Fruit fly (Drosophila melanogaster) whole organism, embryonic: Measurements from ENCODE around the gene HemK2.

Experiments used
- B-H2 ChIP-seq: fragments of 200-800 bp; sonication (Bioruptor generic); optimal IDR thresholded peaks from 2 replicates; lab custom pipeline; 2018; ENCODE audit warnings: missing biosample characterization, mild to moderate bottlenecking, missing genetic modification characterization
- Blimp-1 ChIP-seq: fragments of 200-800 bp; sonication (Bioruptor generic); optimal IDR thresholded peaks from 3 replicates; lab custom pipeline; 2018; ENCODE audit warnings: missing biosample characterization, missing genetic modification characterization, mild to moderate bottlenecking, moderate library complexity, missing genetic modification reagents
- CG10654 ChIP-seq: fragments of 200-800 bp; sonication (Bioruptor generic); optimal IDR thresholded peaks from 2 replicates; lab custom pipeline; 2016; ENCODE audit warnings: missing biosample characterization, missing genetic modification characterization
- CG11093 ChIP-seq: fragments of 200-800 bp; sonication (Bioruptor generic); IDR thresholded peaks from 3 replicates; pipeline ENCODE4 v1.3.6; 2022; ENCODE audit warnings: missing biosample characterization, missing genetic modification characterization
- CG12744 ChIP-seq: fragments of 200-800 bp; sonication (Bioruptor generic); optimal IDR thresholded peaks from 2 replicates; lab custom pipeline; 2016; ENCODE audit warnings: missing biosample characterization, missing genetic modification characterization
- CG13775 ChIP-seq: fragments of 200-800 bp; sonication (Bioruptor generic); optimal IDR thresholded peaks from 3 replicates; lab custom pipeline; 2017; ENCODE audit warnings: missing biosample characterization, mild to moderate bottlenecking, missing genetic modification characterization
- CG13894 ChIP-seq: fragments of 200-800 bp; sonication (Bioruptor generic); optimal IDR thresholded peaks from 3 replicates; lab custom pipeline; 2018; ENCODE audit warnings: missing biosample characterization, mild to moderate bottlenecking, missing genetic modification characterization, moderate library complexity
- CG14050 ChIP-seq: fragments of 200-800 bp; sonication (Bioruptor generic); IDR thresholded peaks from 3 replicates; pipeline ENCODE4 v1.3.6; 2022; ENCODE audit warnings: missing biosample characterization, missing genetic modification characterization
- CG14965 ChIP-seq: fragments of 200-800 bp; sonication (Bioruptor generic); optimal IDR thresholded peaks from 2 replicates; lab custom pipeline; 2016; ENCODE audit warnings: missing biosample characterization, missing genetic modification characterization, borderline replicate concordance
- CG15269 ChIP-seq: fragments of 200-800 bp; sonication (Bioruptor generic); optimal IDR thresholded peaks from 2 replicates; lab custom pipeline; 2018; ENCODE audit warnings: missing biosample characterization, mild to moderate bottlenecking, missing genetic modification characterization, moderate library complexity
- CG17359 ChIP-seq: fragments of 200-800 bp; sonication (Bioruptor generic); optimal IDR thresholded peaks from 3 replicates; lab custom pipeline; 2018; ENCODE audit warnings: missing biosample characterization, mild to moderate bottlenecking, missing genetic modification characterization, moderate library complexity
- CG17829 ChIP-seq: fragments of 200-800 bp; optimal IDR thresholded peaks from 2 replicates; lab custom pipeline; 2019; ENCODE audit warnings: missing biosample characterization, mild to moderate bottlenecking, missing genetic modification characterization, moderate library complexity
- CG31224 ChIP-seq: fragments of 200-800 bp; sonication (Bioruptor generic); IDR thresholded peaks from 2 replicates; pipeline ENCODE4 v1.3.6; 2022; ENCODE audit warnings: missing biosample characterization, missing genetic modification characterization
- CG7357 ChIP-seq: fragments of 200-800 bp; sonication (Bioruptor generic); IDR thresholded peaks from 3 replicates; pipeline ENCODE4 v1.3.6; 2022; ENCODE audit warnings: missing biosample characterization, missing genetic modification characterization
- CG8089 ChIP-seq: fragments of 200-800 bp; sonication (Bioruptor generic); optimal IDR thresholded peaks from 3 replicates; lab custom pipeline; 2016; ENCODE audit warnings: missing biosample characterization, missing genetic modification characterization
- CG8281 ChIP-seq: fragments of 200-800 bp; sonication (Bioruptor generic); optimal IDR thresholded peaks from 2 replicates; lab custom pipeline; 2018; ENCODE audit warnings: missing biosample characterization, mild to moderate bottlenecking, missing genetic modification characterization, moderate library complexity
- CG9817 ChIP-seq: fragments of 200-800 bp; sonication (Bioruptor generic); optimal IDR thresholded peaks from 2 replicates; lab custom pipeline; 2018; ENCODE audit warnings: missing biosample characterization, mild to moderate bottlenecking, missing genetic modification characterization, moderate library complexity
- CHES-1-like ChIP-seq: fragments of 200-800 bp; sonication (Bioruptor generic); optimal IDR thresholded peaks from 2 replicates; lab custom pipeline; 2016; ENCODE audit warnings: missing biosample characterization, missing genetic modification characterization
- CkIIα-i1 ChIP-seq: fragments of 200-800 bp; sonication (Bioruptor generic); IDR thresholded peaks from 2 replicates; pipeline ENCODE4 v1.3.6; 2022; ENCODE audit warnings: missing biosample characterization, missing genetic modification characterization
- Dbx ChIP-seq: fragments of 200-800 bp; sonication (Bioruptor generic); IDR thresholded peaks from 3 replicates; pipeline ENCODE4 v1.3.6; 2022; ENCODE audit warnings: missing biosample characterization, missing genetic modification characterization
- Drgx ChIP-seq: fragments of 200-800 bp; sonication (Bioruptor generic); IDR thresholded peaks from 2 replicates; pipeline ENCODE4 v1.3.6; 2022; ENCODE audit warnings: missing biosample characterization, missing genetic modification characterization
- Fer2 ChIP-seq: fragments of 200-800 bp; sonication (Bioruptor generic); optimal IDR thresholded peaks from 2 replicates; lab custom pipeline; 2018; ENCODE audit warnings: missing biosample characterization, mild to moderate bottlenecking, missing genetic modification characterization, moderate library complexity
- H15 ChIP-seq: fragments of 200-800 bp; sonication (Bioruptor generic); IDR thresholded peaks from 3 replicates; pipeline ENCODE4 v1.3.6; 2022; ENCODE audit warnings: missing biosample characterization, missing genetic modification characterization
- Mes4 ChIP-seq: fragments of 200-800 bp; sonication (Bioruptor generic); optimal IDR thresholded peaks from 2 replicates; lab custom pipeline; 2016; ENCODE audit warnings: missing biosample characterization, missing genetic modification characterization
- NK7.1 ChIP-seq: fragments of 200-800 bp; sonication (Bioruptor generic); optimal IDR thresholded peaks from 3 replicates; lab custom pipeline; 2016; ENCODE audit warnings: missing biosample characterization, missing genetic modification characterization
- Optix ChIP-seq: fragments of 200-800 bp; sonication (Bioruptor generic); IDR thresholded peaks from 3 replicates; pipeline ENCODE4 v1.3.6; 2022; ENCODE audit warnings: missing biosample characterization, missing genetic modification characterization
- Rfx ChIP-seq: fragments of 200-800 bp; sonication (Bioruptor generic); IDR thresholded peaks from 2 replicates; pipeline ENCODE4 v1.3.6; 2022; ENCODE audit warnings: missing biosample characterization, missing genetic modification characterization
- ato ChIP-seq: fragments of 200-800 bp; sonication (Bioruptor generic); IDR thresholded peaks from 2 replicates; pipeline ENCODE4 v1.3.6; 2022; ENCODE audit warnings: missing biosample characterization, missing genetic modification characterization; ENCODE audit not compliant: partially characterized antibody
- cad ChIP-seq: fragments of >200 bp; optimal IDR thresholded peaks from 2 replicates; lab custom pipeline; 2017; ENCODE audit warnings: missing biosample characterization, missing genetic modification characterization
- cas ChIP-seq: fragments of 200-800 bp; sonication (Bioruptor generic); IDR thresholded peaks from 2 replicates; pipeline ENCODE4 v1.3.6; 2022; ENCODE audit warnings: missing biosample characterization, missing genetic modification characterization
- dimm ChIP-seq: fragments of 200-800 bp; sonication (Bioruptor generic); IDR thresholded peaks from 2 replicates; pipeline ENCODE4 v1.3.6; 2022; ENCODE audit warnings: missing biosample characterization, missing genetic modification characterization
- ewg ChIP-seq: fragments of 200-800 bp; sonication (Bioruptor generic); optimal IDR thresholded peaks from 3 replicates; lab custom pipeline; 2017; ENCODE audit warnings: mild to moderate bottlenecking, missing biosample characterization, missing genetic modification reagents, missing genetic modification characterization
- grau ChIP-seq: fragments of 200-800 bp; optimal IDR thresholded peaks from 3 replicates; lab custom pipeline; 2019; ENCODE audit warnings: missing biosample characterization, mild to moderate bottlenecking, missing genetic modification characterization, moderate library complexity
- inv ChIP-seq: fragments of 200-800 bp; sonication (Bioruptor generic); IDR thresholded peaks from 2 replicates; pipeline ENCODE4 v1.3.6; 2022; ENCODE audit warnings: missing biosample characterization, missing genetic modification characterization; ENCODE audit not compliant: partially characterized antibody
- luna ChIP-seq: fragments of 200-800 bp; sonication (Bioruptor generic); optimal IDR thresholded peaks from 2 replicates; lab custom pipeline; 2016; ENCODE audit warnings: missing biosample characterization, missing genetic modification characterization
- oc ChIP-seq: fragments of 200-800 bp; sonication (Bioruptor generic); optimal IDR thresholded peaks from 2 replicates; lab custom pipeline; 2018; ENCODE audit warnings: missing biosample characterization, mild to moderate bottlenecking, missing genetic modification characterization, moderate library complexity
- pan ChIP-seq, 4 experiments: fragments of >200 bp in 3 of 4; fragments of 200-800 bp in 1 of 4; sonication (Bioruptor generic) in 1 of 4; optimal IDR thresholded peaks in 3 of 4; IDR thresholded peaks in 1 of 4; 2 replicates each; pipeline versions ENCODE4 v1.3.6 to Lab custom; 2017 to 2022; ENCODE audit warnings: missing biosample characterization in 2 of 4, missing genetic modification characterization in 2 of 4, mixed read lengths in 1 of 4
- pum ChIP-seq: fragments of 200-800 bp; sonication (Bioruptor generic); optimal IDR thresholded peaks from 2 replicates; lab custom pipeline; 2016; ENCODE audit warnings: missing biosample characterization, missing genetic modification characterization
- sim ChIP-seq: fragments of 200-800 bp; sonication (Bioruptor generic); IDR thresholded peaks from 2 replicates; pipeline ENCODE4 v1.3.6; 2022; ENCODE audit warnings: missing biosample characterization, missing genetic modification characterization
- sna ChIP-seq: fragments of 200-800 bp; sonication (Bioruptor generic); IDR thresholded peaks from 2 replicates; pipeline ENCODE4 v1.3.6; 2022; ENCODE audit warnings: missing biosample characterization, missing genetic modification characterization; ENCODE audit not compliant: partially characterized antibody
- stc ChIP-seq: fragments of 200-800 bp; sonication (Bioruptor generic); IDR thresholded peaks from 2 replicates; pipeline ENCODE4 v1.3.6; 2022; ENCODE audit warnings: missing biosample characterization, missing genetic modification characterization
- trem ChIP-seq: fragments of 200-800 bp; optimal IDR thresholded peaks from 3 replicates; lab custom pipeline; 2019; ENCODE audit warnings: missing biosample characterization, mild to moderate bottlenecking, missing genetic modification characterization, moderate library complexity
- zf30C ChIP-seq: fragments of 200-800 bp; sonication (Bioruptor generic); optimal IDR thresholded peaks from 3 replicates; lab custom pipeline; 2018; ENCODE audit warnings: missing biosample characterization, mild to moderate bottlenecking, missing genetic modification characterization

The HemK2 gene

dm6 chr2L:2729882-2730281 is 29.6 kb downstream of the HemK2 start (continued):
- TF ChIP-seq pan (optimal IDR thresholded peaks at IDR 0.05; lab: Kevin White, UChicago), result no peak
- TF ChIP-seq pan (GFP tag; optimal IDR thresholded peaks at IDR 0.05 in 1 of 2, IDR thresholded peaks at IDR 0.05 in 1 of 2), result peak in 1 of 2 experiments; percentile 63
- peak; percentile 45 for TF ChIP-seq B-H2
- TF ChIP-seq CG14050 (GFP tag; lab: Robert Waterston, UW), result no peak; the same call in 2 of the 3 replicates
- TF ChIP-seq CG15269 (tag; lab: Kevin White, UChicago), result peak; percentile 60
- peak; percentile 93 for TF ChIP-seq grau (tag; lab: Kevin White, UChicago)
- TF ChIP-seq CG13775 (GFP tag; lab: Kevin White, UChicago), result no peak
- no peak for TF ChIP-seq inv (GFP tag; lab: Robert Waterston, UW)
- no peak for TF ChIP-seq CHES-1-like (GFP tag; lab: Kevin White, UChicago)
- TF ChIP-seq pum (GFP tag; lab: Kevin White, UChicago), result no peak
- TF ChIP-seq oc (tag; lab: Kevin White, UChicago), result no peak
- no peak for TF ChIP-seq sna (GFP tag; lab: Robert Waterston, UW)
- TF ChIP-seq ewg (GFP tag; lab: Kevin White, UChicago), result no peak
- TF ChIP-seq Drgx (GFP tag; lab: Robert Waterston, UW), result peak; percentile 68
- TF ChIP-seq Dbx, result peak; percentile 62; the same call in 2 of the 3 replicates
- no peak for TF ChIP-seq cas
- TF ChIP-seq Rfx, result peak; percentile 88
- TF ChIP-seq cad, result no peak
- peak; percentile 9 for TF ChIP-seq Blimp-1 (GFP tag; lab: Kevin White, UChicago)
- no peak for TF ChIP-seq CkIIα-i1 (GFP tag; lab: Robert Waterston, UW)
- peak; percentile 49 for TF ChIP-seq CG9817 (tag; lab: Kevin White, UChicago)
- no peak for TF ChIP-seq CG14965 (GFP tag; lab: Kevin White, UChicago)
- TF ChIP-seq trem (tag; lab: Kevin White, UChicago), result no peak
- no peak for TF ChIP-seq luna (GFP tag; lab: Kevin White, UChicago)
- TF ChIP-seq CG12744, result no peak
- no peak for TF ChIP-seq Optix
- no peak for TF ChIP-seq NK7.1
- TF ChIP-seq CG17359, result peak; percentile 43
- TF ChIP-seq sim (GFP tag; lab: Robert Waterston, UW), result no peak
- peak; percentile 55 for TF ChIP-seq CG31224
- TF ChIP-seq Mes4 (GFP tag; lab: Kevin White, UChicago), result no peak
- no peak for TF ChIP-seq dimm (GFP tag; lab: Robert Waterston, UW)
- no peak for TF ChIP-seq CG8089
- TF ChIP-seq Fer2 (tag; lab: Kevin White, UChicago), result no peak
- TF ChIP-seq CG13894 (tag; lab: Kevin White, UChicago), result peak; percentile 54
- no peak for TF ChIP-seq CG7357 (GFP tag; lab: Robert Waterston, UW)
- TF ChIP-seq CG11093, result no peak
- TF ChIP-seq CG8281 (tag; lab: Kevin White, UChicago), result no peak
- no peak for TF ChIP-seq zf30C
- peak; percentile 8 for TF ChIP-seq CG17829 (tag; lab: Kevin White, UChicago)
- TF ChIP-seq H15, result peak; percentile 56; the same call in 1 of the 3 replicates
- TF ChIP-seq stc (GFP tag; lab: Robert Waterston, UW), result no peak
- no peak for TF ChIP-seq CG10654 (GFP tag; lab: Kevin White, UChicago)
- no peak for TF ChIP-seq ato (GFP tag; lab: Robert Waterston, UW)
